Fruit fly (Drosophila melanogaster): Measurements from ENCODE around the gene CG4287.

Gene CG4287

dm6 chr3R:15993139-15993804 lies 29.6 kb upstream of the CG4287 start (continued):
- TF ChIP-seq CG10979 (tag; optimal IDR thresholded peaks at IDR 0.05) = peak; percentile 0
- TF ChIP-seq salm (tag; optimal IDR thresholded peaks at IDR 0.05) = no peak

- TF ChIP-seq sug (tag; optimal IDR thresholded peaks at IDR 0.05) (peak; percentile 58), D19B (GFP tag; optimal IDR thresholded peaks at IDR 0.05) (peak; percentile 4), CG34376 (GFP tag; optimal IDR thresholded peaks at IDR 0.05) (peak; percentile 80), hb (GFP tag; IDR thresholded peaks at IDR 0.05; ENCODE audit: partially characterized antibody) (no peak), Usf (GFP tag; optimal IDR thresholded peaks at IDR 0.05) (no peak), CG10366 (GFP tag; IDR thresholded peaks at IDR 0.05) (no peak), CG13287 (GFP tag; IDR thresholded peaks at IDR 0.05; ENCODE audit: partially characterized antibody) (no peak)
Observed at dm6 chr3R:15991593-15991992, 27.9 kb upstream of the CG4287 start.

- TF ChIP-seq D (optimal IDR thresholded peaks at IDR 0.05) = peak; percentile 39
- no peak for TF ChIP-seq D (GFP tag; optimal IDR thresholded peaks at IDR 0.05)
- no peak for TF ChIP-seq CG15696 (tag; optimal IDR thresholded peaks at IDR 0.05)
- TF ChIP-seq az2 (GFP tag; optimal IDR thresholded peaks at IDR 0.05) = no peak
- peak; percentile 11 for TF ChIP-seq pros (GFP tag; optimal IDR thresholded peaks at IDR 0.05)
- TF ChIP-seq Jarid2 (GFP tag; optimal IDR thresholded peaks at IDR 0.05) = no peak
- TF ChIP-seq lab (GFP tag; optimal IDR thresholded peaks at IDR 0.05) = no peak
- no peak for TF ChIP-seq CG1832 (GFP tag; optimal IDR thresholded peaks at IDR 0.05)
- TF ChIP-seq cad (GFP tag; optimal IDR thresholded peaks at IDR 0.05) = peak; percentile 72
- no peak for TF ChIP-seq da (GFP tag; optimal IDR thresholded peaks at IDR 0.05)
- 0 out of 2 replicates have a peak, but pooled peaks have one; percentile 7 for TF ChIP-seq CG4360 (GFP tag; IDR thresholded peaks at IDR 0.05)
- no peak for TF ChIP-seq CG18619 (GFP tag; optimal IDR thresholded peaks at IDR 0.05)
- TF ChIP-seq vfl (GFP tag; optimal IDR thresholded peaks at IDR 0.05) = peak; percentile 2
- TF ChIP-seq tll (GFP tag; optimal IDR thresholded peaks at IDR 0.05) = peak in 1 of 2 experiments; percentile 98
- no peak for TF ChIP-seq caup (GFP tag; optimal IDR thresholded peaks at IDR 0.05; ENCODE audit: severe bottlenecking)
- no peak for TF ChIP-seq CG5180 (GFP tag; optimal IDR thresholded peaks at IDR 0.05)
- TF ChIP-seq CG15479 (GFP tag; optimal IDR thresholded peaks at IDR 0.05) = peak; percentile 66
- no peak for TF ChIP-seq CG30431 (GFP tag; optimal IDR thresholded peaks at IDR 0.05)
- TF ChIP-seq kni (GFP tag; optimal IDR thresholded peaks at IDR 0.05) = peak; percentile 30
- TF ChIP-seq twi (tag; optimal IDR thresholded peaks at IDR 0.05) = peak; percentile 64
- TF ChIP-seq Hand (GFP tag; optimal IDR thresholded peaks at IDR 0.05) = no peak
- TF ChIP-seq bowl (GFP tag; IDR thresholded peaks at IDR 0.05) = no peak
- no peak for TF ChIP-seq fru (optimal IDR thresholded peaks at IDR 0.05)
- peak; percentile 29 for TF ChIP-seq HLHmδ (GFP tag; optimal IDR thresholded peaks at IDR 0.05)
- peak; percentile 83 for TF ChIP-seq zen (tag; optimal IDR thresholded peaks at IDR 0.05)
- peak; percentile 6 for TF ChIP-seq Kr (GFP tag; optimal IDR thresholded peaks at IDR 0.05)
Observed at dm6 chr3R:15989217-15989921, 25.7 kb upstream of the CG4287 start.
